Worm (Caenorhabditis elegans) whole organism, midembryonic: ENCODE measurements around the gene F34D10.4.

Experiments
- T22C8.4 ChIP-seq: fragments of 200-800 bp; sonication (Bioruptor generic); IDR thresholded peaks from 2 replicates; pipeline ENCODE4 v1.3.6; 2022; ENCODE audit warnings: missing genetic modification characterization, missing compliant biosample characterization
- cog-1 ChIP-seq: sonication (generic microtip); optimal IDR thresholded peaks from 2 replicates; lab custom pipeline; 2016; ENCODE audit warnings: missing genetic modification characterization, missing compliant biosample characterization
- flt-1 ChIP-seq: fragments of 200-800 bp; sonication (Bioruptor generic); IDR thresholded peaks from 2 replicates; pipeline ENCODE4 v1.3.6; 2022; ENCODE audit warnings: missing genetic modification characterization, missing compliant biosample characterization
- klf-2 ChIP-seq: fragments of 200-800 bp; sonication (Bioruptor generic); conservative IDR thresholded peaks from 2 replicates; pipeline ENCODE4 v1.3.6; 2022; ENCODE audit warnings: missing genetic modification reagents, missing genetic modification characterization, missing compliant biosample characterization
- med-1 ChIP-seq: sonication (generic microtip); optimal IDR thresholded peaks from 2 replicates; lab custom pipeline; 2017; ENCODE audit warnings: missing genetic modification characterization, mild to moderate bottlenecking, missing compliant biosample characterization, antibody characterized with exemption, missing genetic modification reagents; ENCODE audit not compliant: insufficient read depth
- ref-1 ChIP-seq: fragments of 200-800 bp; sonication (Bioruptor generic); conservative IDR thresholded peaks from 2 replicates; pipeline ENCODE4 v1.3.6; 2022; ENCODE audit warnings: missing genetic modification reagents, missing genetic modification characterization, missing compliant biosample characterization
- tab-1 ChIP-seq: fragments of 200-800 bp; sonication (Bioruptor generic); IDR thresholded peaks from 2 replicates; pipeline ENCODE4 v1.3.6; 2022; ENCODE audit warnings: missing genetic modification characterization, missing compliant biosample characterization
- ztf-23 ChIP-seq: fragments of 200-800 bp; sonication (Bioruptor generic); IDR thresholded peaks from 2 replicates; pipeline ENCODE4 v1.3.6; 2022; ENCODE audit warnings: missing genetic modification reagents, missing genetic modification characterization, missing compliant biosample characterization
- ztf-29 ChIP-seq: fragments of 200-800 bp; sonication (Bioruptor generic); IDR thresholded peaks from 2 replicates; pipeline ENCODE4 v1.3.6; 2022; ENCODE audit warnings: missing genetic modification reagents, missing genetic modification characterization, missing compliant biosample characterization

Gene F34D10.4

DNA sequence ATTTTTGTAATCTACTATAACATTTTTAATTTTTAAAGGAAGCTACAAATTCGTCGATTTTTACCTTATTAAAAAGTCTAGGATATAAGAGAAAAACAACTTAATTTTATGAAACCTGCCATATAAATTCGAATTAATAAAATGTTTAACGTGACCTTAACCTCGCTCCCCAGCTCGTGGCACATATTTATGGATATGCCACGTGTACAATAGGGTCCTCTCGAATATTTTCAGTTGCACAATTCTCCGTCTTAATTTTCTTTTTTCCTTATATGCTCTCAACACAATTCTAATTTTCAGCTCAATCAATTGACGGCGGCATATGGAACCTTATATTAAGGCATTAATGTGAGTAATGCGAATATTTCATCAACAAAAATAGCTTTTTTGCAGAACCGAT is at the start of gene F34D10.4:
Gene F34D10.4, plus strand, starts transcription at position 301 of the 400 bp plus-strand sequence.
- TF ChIP-seq ztf-29: no peak

DNA sequence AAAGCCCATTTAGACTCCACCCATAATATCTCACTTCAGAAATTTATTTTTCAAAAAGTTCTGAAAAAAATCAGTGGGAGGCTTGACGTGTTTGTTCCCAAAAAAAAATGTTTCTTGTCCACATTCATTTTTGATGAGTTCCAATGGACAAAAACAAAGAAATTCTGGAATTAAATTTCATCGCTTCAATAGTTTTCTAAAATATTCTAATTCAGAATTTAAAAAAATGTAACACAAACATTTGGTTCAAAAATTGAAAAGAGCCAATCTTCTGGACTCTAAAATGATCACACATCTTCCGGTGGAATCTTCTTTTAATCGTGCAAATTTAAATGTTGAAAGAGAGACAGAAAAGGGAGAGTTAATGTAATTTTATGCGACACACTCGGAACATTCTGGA is 43.9 kb upstream of the F34D10.4 start:
- TF ChIP-seq T22C8.4 (GFP tag; lab: Robert Waterston, UW) (no peak), cog-1 (no peak), med-1 (GFP tag; lab: Kevin White, UChicago) (no peak), tab-1 (GFP tag; lab: Robert Waterston, UW) (no peak), klf-2 (GFP tag; lab: Robert Waterston, UW) (no peak), ztf-23 (GFP tag; lab: Robert Waterston, UW) (no peak), ztf-29 (no peak), flt-1 (GFP tag; lab: Robert Waterston, UW) (no peak), ref-1 (GFP tag; lab: Robert Waterston, UW) (no peak)

ce11 chrIII:3694572-3694971 is 41.8 kb upstream of the F34D10.4 start, which contains the start of gene npr-15:
Gene npr-15, minus strand, starts transcription at chrIII:3694672.
- TF ChIP-seq tab-1 (GFP tag; lab: Robert Waterston, UW): no peak
- no peak for TF ChIP-seq cog-1
- no peak for TF ChIP-seq klf-2 (GFP tag; lab: Robert Waterston, UW)
- no peak for TF ChIP-seq ztf-29
- TF ChIP-seq med-1 (GFP tag; lab: Kevin White, UChicago): no peak
- TF ChIP-seq ref-1 (GFP tag; lab: Robert Waterston, UW): no peak
- no peak for TF ChIP-seq flt-1 (GFP tag; lab: Robert Waterston, UW)
- TF ChIP-seq T22C8.4 (GFP tag; lab: Robert Waterston, UW): no peak
- no peak for TF ChIP-seq ztf-23 (GFP tag; lab: Robert Waterston, UW)

DNA sequence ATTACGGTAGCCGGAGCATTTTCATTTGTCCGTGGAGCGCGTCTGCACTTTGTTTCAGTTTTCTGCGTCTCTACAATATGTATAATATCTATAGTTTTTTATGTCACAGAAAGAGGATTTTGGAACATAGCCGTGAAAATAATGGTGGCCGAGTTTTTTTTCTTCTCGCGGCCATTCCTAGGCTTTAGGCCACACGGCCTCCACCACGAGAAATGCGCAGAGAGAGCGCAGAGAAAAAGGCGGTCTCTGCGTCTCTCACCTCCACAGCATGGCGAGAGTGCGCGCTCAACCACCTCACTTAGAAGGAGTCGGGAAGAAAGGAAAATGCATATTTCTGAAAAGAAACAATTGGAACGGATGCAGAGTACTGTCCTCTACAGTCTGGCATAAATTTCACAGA is 41.0 kb upstream of the F34D10.4 start:
- TF ChIP-seq ref-1 (GFP tag; lab: Robert Waterston, UW): 0 out of 2 replicates have a peak, but pooled peaks have one; percentile 15
- TF ChIP-seq klf-2 (GFP tag; lab: Robert Waterston, UW): peak; percentile 54; the same call in 1 of the 2 replicates
- TF ChIP-seq ztf-23 (GFP tag; lab: Robert Waterston, UW): peak; percentile 81

DNA sequence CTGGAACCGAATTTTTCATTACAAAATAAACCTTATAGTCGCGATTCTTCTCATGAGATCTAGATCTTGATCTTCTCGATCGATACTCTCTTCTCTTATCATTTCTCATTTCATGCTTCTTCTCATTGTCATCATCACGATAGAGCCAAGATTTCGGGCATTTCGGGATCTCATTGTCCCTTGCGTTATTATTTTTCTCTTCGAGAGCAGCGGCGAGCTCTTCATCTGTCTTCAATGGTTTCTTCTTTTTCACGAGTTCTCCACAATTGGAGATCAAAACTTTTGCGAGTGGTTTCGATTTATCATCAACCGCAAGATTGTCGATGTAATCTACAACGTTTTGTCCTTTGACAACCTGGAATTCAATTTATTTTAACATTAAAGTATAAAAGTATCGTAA is 38.0 kb upstream of the F34D10.4 start:
- TF ChIP-seq ztf-29: no peak
- no peak for TF ChIP-seq klf-2 (GFP tag; lab: Robert Waterston, UW)
- TF ChIP-seq tab-1 (GFP tag; lab: Robert Waterston, UW): no peak
- no peak for TF ChIP-seq flt-1 (GFP tag; lab: Robert Waterston, UW)
- TF ChIP-seq cog-1: no peak
- TF ChIP-seq ztf-23 (GFP tag; lab: Robert Waterston, UW): no peak
- TF ChIP-seq T22C8.4 (GFP tag; lab: Robert Waterston, UW): no peak
- no peak for TF ChIP-seq ref-1 (GFP tag; lab: Robert Waterston, UW)
- TF ChIP-seq med-1 (GFP tag; lab: Kevin White, UChicago): no peak

DNA sequence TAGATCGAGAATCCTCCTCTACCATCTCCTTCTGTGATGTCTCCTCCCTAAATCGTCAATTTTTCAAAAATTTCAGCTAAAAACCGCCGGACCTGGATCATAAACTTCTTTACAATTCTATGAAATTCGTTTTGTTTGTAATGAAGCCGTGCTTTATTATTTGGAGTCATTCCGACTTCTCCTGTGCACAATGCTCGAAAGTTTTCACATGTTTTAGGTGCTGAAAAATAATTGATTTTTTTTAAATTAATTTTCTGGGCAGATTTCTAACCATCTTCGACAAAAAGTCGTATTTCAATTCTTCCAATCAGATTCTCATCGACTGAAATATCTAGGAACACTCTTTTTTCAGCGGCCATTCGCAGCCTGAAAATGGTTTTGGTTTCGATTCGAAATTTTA is 37.1 kb upstream of the F34D10.4 start, which contains the start of gene cyn-9:
Gene cyn-9, minus strand, starts transcription at position 366 of the 400 bp plus-strand sequence.
- TF ChIP-seq T22C8.4 (GFP tag; lab: Robert Waterston, UW) (no peak), ztf-23 (GFP tag; lab: Robert Waterston, UW) (no peak), ztf-29 (no peak), med-1 (GFP tag; lab: Kevin White, UChicago) (no peak), klf-2 (GFP tag; lab: Robert Waterston, UW) (no peak), ref-1 (GFP tag; lab: Robert Waterston, UW) (no peak), cog-1 (no peak), tab-1 (GFP tag; lab: Robert Waterston, UW) (no peak), flt-1 (GFP tag; lab: Robert Waterston, UW) (no peak)

- TF ChIP-seq ref-1 (GFP tag; lab: Robert Waterston, UW) (no peak), med-1 (GFP tag; lab: Kevin White, UChicago) (no peak), ztf-29 (0 out of 2 replicates have a peak, but pooled peaks have one; percentile 20)
Observed at ce11 chrIII:3701411-3702310, 34.7 kb upstream of the F34D10.4 start, which contains the start of the genes pdi-1 and C14B1.2. Gene pdi-1, minus strand, starts transcription at chrIII:3701461. Gene C14B1.2, plus strand, starts transcription at chrIII:3702260.

- no peak for TF ChIP-seq tab-1 (GFP tag; lab: Robert Waterston, UW)
- TF ChIP-seq cog-1: no peak
- TF ChIP-seq T22C8.4 (GFP tag; lab: Robert Waterston, UW): no peak
- TF ChIP-seq med-1 (GFP tag; lab: Kevin White, UChicago): no peak
- TF ChIP-seq ztf-29: no peak
- no peak for TF ChIP-seq ref-1 (GFP tag; lab: Robert Waterston, UW)
- no peak for TF ChIP-seq klf-2 (GFP tag; lab: Robert Waterston, UW)
- no peak for TF ChIP-seq flt-1 (GFP tag; lab: Robert Waterston, UW)
- TF ChIP-seq ztf-23 (GFP tag; lab: Robert Waterston, UW): no peak
Observed at ce11 chrIII:3703397-3703796, 33.0 kb upstream of the F34D10.4 start, which contains the start of gene C14B1.3. Gene C14B1.3, plus strand, starts transcription at chrIII:3703564.

ce11 chrIII:3704967-3705366 is 31.4 kb upstream of the F34D10.4 start, which contains the start of gene wdr-5.1:
Gene wdr-5.1, plus strand, starts transcription at chrIII:3705285.
- TF ChIP-seq cog-1: no peak

DNA sequence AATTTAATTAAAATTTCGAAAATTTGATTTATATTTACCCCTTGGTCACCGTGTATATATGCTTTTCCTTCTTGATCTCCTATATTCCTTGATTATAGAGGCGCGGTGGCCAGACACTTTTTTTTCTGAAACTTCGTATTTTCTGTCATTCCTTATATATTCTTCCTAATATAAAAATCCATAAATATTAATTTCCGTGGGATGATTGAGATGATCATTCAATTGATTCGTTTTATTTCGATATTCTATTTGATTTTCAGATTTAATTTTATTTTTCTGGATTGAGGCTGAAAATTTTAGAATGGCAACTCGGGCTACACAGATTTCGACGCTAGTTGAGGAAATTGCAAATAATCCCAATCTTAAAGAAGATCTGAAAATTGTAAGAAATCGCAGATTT is 29.8 kb upstream of the F34D10.4 start, which contains the start of gene dph-1:
Gene dph-1, plus strand, starts transcription at position 301 of the 400 bp plus-strand sequence.
- TF ChIP-seq ztf-29: no peak
- TF ChIP-seq klf-2 (GFP tag; lab: Robert Waterston, UW): no peak
- TF ChIP-seq ref-1 (GFP tag; lab: Robert Waterston, UW): no peak
- TF ChIP-seq T22C8.4 (GFP tag; lab: Robert Waterston, UW): no peak
- no peak for TF ChIP-seq ztf-23 (GFP tag; lab: Robert Waterston, UW)
- TF ChIP-seq tab-1 (GFP tag; lab: Robert Waterston, UW): no peak
- TF ChIP-seq cog-1: no peak
